Worm (Caenorhabditis elegans) whole organism, late embryonic: ENCODE data around the gene ZK177.1.

Source experiments
- F13H6.1 ChIP-seq: sonication (generic microtip); optimal IDR thresholded peaks from 2 replicates; lab custom pipeline; 2016; ENCODE audit warnings: missing genetic modification characterization, missing compliant biosample characterization
- K02D7.2 ChIP-seq: sonication (generic microtip); optimal IDR thresholded peaks from 2 replicates; lab custom pipeline; 2017; ENCODE audit warnings: mild to moderate bottlenecking, missing genetic modification characterization, missing compliant biosample characterization
- K09A11.1 ChIP-seq: sonication (generic microtip); optimal IDR thresholded peaks from 2 replicates; lab custom pipeline; 2017; ENCODE audit warnings: antibody characterized with exemption, mild to moderate bottlenecking, missing genetic modification characterization, missing compliant biosample characterization; ENCODE audit not compliant: insufficient read depth
- Y22D7AL.16 ChIP-seq: sonication (generic microtip); optimal IDR thresholded peaks from 2 replicates; lab custom pipeline; 2016; ENCODE audit warnings: missing genetic modification characterization, missing compliant biosample characterization
- ahr-1 ChIP-seq: sonication (generic microtip); optimal IDR thresholded peaks from 2 replicates; lab custom pipeline; 2016; ENCODE audit warnings: missing genetic modification characterization, missing compliant biosample characterization
- ama-1 ChIP-seq: fragments of 150-350 bp; optimal IDR thresholded peaks from 2 replicates; lab custom pipeline; 2014
- ceh-14 ChIP-seq: sonication (generic microtip); optimal IDR thresholded peaks from 2 replicates; lab custom pipeline; 2016; ENCODE audit warnings: missing genotype, missing genetic modification characterization, missing compliant biosample characterization
- ceh-19 ChIP-seq: fragments of 200-800 bp; sonication (Bioruptor generic); optimal IDR thresholded peaks from 2 replicates; lab custom pipeline; 2018; ENCODE audit warnings: mild to moderate bottlenecking, missing genetic modification characterization, missing compliant biosample characterization
- ceh-2 ChIP-seq: sonication (generic microtip); optimal IDR thresholded peaks from 2 replicates; lab custom pipeline; 2016; ENCODE audit warnings: missing genotype, missing genetic modification characterization, missing compliant biosample characterization
- ceh-22 ChIP-seq: sonication (generic microtip); optimal IDR thresholded peaks from 2 replicates; lab custom pipeline; 2017; ENCODE audit warnings: missing biosample characterization, missing genetic modification characterization
- ceh-24 ChIP-seq: sonication (generic microtip); optimal IDR thresholded peaks from 2 replicates; lab custom pipeline; 2016; ENCODE audit warnings: mild to moderate bottlenecking, missing genetic modification characterization, missing compliant biosample characterization
- ceh-30 ChIP-seq: fragments of 150-350 bp; optimal IDR thresholded peaks from 2 replicates; lab custom pipeline; 2014; ENCODE audit warnings: missing biosample characterization, missing genetic modification characterization
- ceh-31 ChIP-seq: sonication (generic microtip); optimal IDR thresholded peaks from 2 replicates; lab custom pipeline; 2016; ENCODE audit warnings: missing genetic modification characterization, missing compliant biosample characterization
- ceh-34 ChIP-seq: sonication (generic microtip); optimal IDR thresholded peaks from 2 replicates; lab custom pipeline; 2016; ENCODE audit warnings: mild to moderate bottlenecking, missing genetic modification characterization, missing compliant biosample characterization
- ceh-45 ChIP-seq: fragments of 200-800 bp; sonication (Bioruptor generic); IDR thresholded peaks from 2 replicates; pipeline ENCODE4 v1.3.6; 2022; ENCODE audit warnings: missing genetic modification reagents, missing genetic modification characterization, missing compliant biosample characterization
- ceh-48 ChIP-seq: sonication (generic microtip); optimal IDR thresholded peaks from 2 replicates; lab custom pipeline; 2016; ENCODE audit warnings: missing genetic modification characterization, inconsistent platforms, missing compliant biosample characterization
- ceh-6 ChIP-seq: fragments of 200-800 bp; sonication (Bioruptor generic); optimal IDR thresholded peaks from 2 replicates; lab custom pipeline; 2018; ENCODE audit warnings: mild to moderate bottlenecking, missing genetic modification characterization, missing compliant biosample characterization
- che-1 ChIP-seq: sonication (generic microtip); optimal IDR thresholded peaks from 2 replicates; lab custom pipeline; 2016; ENCODE audit warnings: mild to moderate bottlenecking, missing genetic modification characterization, missing compliant biosample characterization
- dmd-4 ChIP-seq: sonication (generic microtip); optimal IDR thresholded peaks from 2 replicates; lab custom pipeline; 2016; ENCODE audit warnings: borderline replicate concordance, missing genetic modification characterization, missing compliant biosample characterization
- dve-1 ChIP-seq: sonication (generic microtip); optimal IDR thresholded peaks from 2 replicates; lab custom pipeline; 2017; ENCODE audit warnings: antibody characterized with exemption, mild to moderate bottlenecking, missing genetic modification characterization, missing compliant biosample characterization
- elt-2 ChIP-seq: sonication (generic microtip); optimal IDR thresholded peaks from 2 replicates; lab custom pipeline; 2016; ENCODE audit warnings: missing genetic modification reagents, missing genetic modification characterization, missing compliant biosample characterization
- elt-4 ChIP-seq: sonication (generic microtip); optimal IDR thresholded peaks from 2 replicates; lab custom pipeline; 2016; ENCODE audit warnings: missing genetic modification characterization, missing compliant biosample characterization
- ets-4 ChIP-seq: sonication (generic microtip); optimal IDR thresholded peaks from 2 replicates; lab custom pipeline; 2016; ENCODE audit warnings: missing genetic modification characterization, missing compliant biosample characterization
- eyg-1 ChIP-seq: sonication (generic microtip); optimal IDR thresholded peaks from 2 replicates; lab custom pipeline; 2016; ENCODE audit warnings: missing genotype, missing genetic modification characterization, missing compliant biosample characterization
- fax-1 ChIP-seq: sonication (generic microtip); optimal IDR thresholded peaks from 2 replicates; lab custom pipeline; 2016; ENCODE audit warnings: missing genotype, missing genetic modification characterization, missing compliant biosample characterization
- fkh-6 ChIP-seq: sonication (generic microtip); optimal IDR thresholded peaks from 2 replicates; lab custom pipeline; 2016; ENCODE audit warnings: missing genetic modification characterization, missing compliant biosample characterization
- gmeb-2 ChIP-seq: sonication (generic microtip); optimal IDR thresholded peaks from 2 replicates; lab custom pipeline; 2016; ENCODE audit warnings: missing genetic modification characterization, inconsistent platforms, missing compliant biosample characterization
- hlh-13 ChIP-seq: fragments of 200-800 bp; sonication (Bioruptor generic); optimal IDR thresholded peaks from 2 replicates; lab custom pipeline; 2018; ENCODE audit warnings: mild to moderate bottlenecking, missing genetic modification characterization, missing compliant biosample characterization
- hlh-15 ChIP-seq: sonication (generic microtip); optimal IDR thresholded peaks from 2 replicates; lab custom pipeline; 2016; ENCODE audit warnings: missing genetic modification characterization, missing compliant biosample characterization
- hlh-30 ChIP-seq: sonication (generic microtip); optimal IDR thresholded peaks from 2 replicates; lab custom pipeline; 2017; ENCODE audit warnings: antibody characterized with exemption, missing genetic modification characterization, missing compliant biosample characterization; ENCODE audit not compliant: insufficient read depth
- hlh-6 ChIP-seq: sonication (generic microtip); optimal IDR thresholded peaks from 2 replicates; lab custom pipeline; 2016; ENCODE audit warnings: missing genotype, missing genetic modification characterization, missing compliant biosample characterization
- lin-11 ChIP-seq: fragments of 200-800 bp; sonication (Bioruptor generic); optimal IDR thresholded peaks from 2 replicates; lab custom pipeline; 2018; ENCODE audit warnings: mild to moderate bottlenecking, missing genetic modification characterization, missing compliant biosample characterization
- madf-2 ChIP-seq: sonication (generic microtip); optimal IDR thresholded peaks from 2 replicates; lab custom pipeline; 2017; ENCODE audit warnings: missing genetic modification characterization, missing compliant biosample characterization
- nfya-1 ChIP-seq: sonication (generic microtip); optimal IDR thresholded peaks from 2 replicates; lab custom pipeline; 2017; ENCODE audit warnings: missing genetic modification characterization, mild to moderate bottlenecking, missing compliant biosample characterization, antibody characterized with exemption, moderate library complexity
- npax-4 ChIP-seq: sonication (generic microtip); optimal IDR thresholded peaks from 2 replicates; lab custom pipeline; 2016; ENCODE audit warnings: missing genetic modification characterization, missing compliant biosample characterization
- odd-2 ChIP-seq: sonication (generic microtip); optimal IDR thresholded peaks from 2 replicates; lab custom pipeline; 2017; ENCODE audit warnings: antibody characterized with exemption, mild to moderate bottlenecking, missing genetic modification characterization, missing compliant biosample characterization
- pag-3 ChIP-seq: sonication (generic microtip); optimal IDR thresholded peaks from 2 replicates; lab custom pipeline; 2016; ENCODE audit warnings: missing compliant biosample characterization, missing genetic modification characterization, borderline replicate concordance
- pat-9 ChIP-seq: fragments of 200-800 bp; sonication (Bioruptor generic); optimal IDR thresholded peaks from 2 replicates; lab custom pipeline; 2018; ENCODE audit warnings: mild to moderate bottlenecking, missing genetic modification characterization, moderate library complexity, missing compliant biosample characterization
- pax-1 ChIP-seq: fragments of 150-350 bp; optimal IDR thresholded peaks from 2 replicates; lab custom pipeline; 2014; ENCODE audit warnings: missing biosample characterization, missing genetic modification characterization
- pha-2 ChIP-seq: sonication (generic microtip); optimal IDR thresholded peaks from 2 replicates; lab custom pipeline; 2017; ENCODE audit warnings: mild to moderate bottlenecking, missing genetic modification characterization, missing compliant biosample characterization
- pha-4 ChIP-seq: fragments of 150-350 bp; optimal IDR thresholded peaks from 2 replicates; lab custom pipeline; 2018; ENCODE audit warnings: missing biosample characterization, missing genetic modification reagents, missing genetic modification characterization
- pqm-1 ChIP-seq: sonication (generic microtip); optimal IDR thresholded peaks from 2 replicates; lab custom pipeline; 2016; ENCODE audit warnings: missing genetic modification characterization, missing compliant biosample characterization
- pros-1 ChIP-seq: fragments of 150-350 bp; optimal IDR thresholded peaks from 2 replicates; lab custom pipeline; 2014; ENCODE audit warnings: missing biosample characterization, missing genetic modification reagents, missing genetic modification characterization
- ref-2 ChIP-seq: sonication (generic microtip); optimal IDR thresholded peaks from 2 replicates; lab custom pipeline; 2016; ENCODE audit warnings: missing genetic modification characterization, missing compliant biosample characterization
- sox-4 ChIP-seq: sonication (generic microtip); optimal IDR thresholded peaks from 2 replicates; lab custom pipeline; 2017; ENCODE audit warnings: mild to moderate bottlenecking, missing genetic modification characterization, inconsistent platforms, missing compliant biosample characterization
- syd-9 ChIP-seq: sonication (generic microtip); optimal IDR thresholded peaks from 2 replicates; lab custom pipeline; 2016; ENCODE audit warnings: mild to moderate bottlenecking, missing genetic modification characterization, moderate library complexity, missing compliant biosample characterization
- tbx-2 ChIP-seq: sonication (generic microtip); optimal IDR thresholded peaks from 2 replicates; lab custom pipeline; 2016; ENCODE audit warnings: missing genetic modification characterization, missing compliant biosample characterization
- tbx-7 ChIP-seq: sonication (generic microtip); optimal IDR thresholded peaks from 2 replicates; lab custom pipeline; 2016; ENCODE audit warnings: missing genotype, missing genetic modification characterization, missing compliant biosample characterization
- ttx-3 ChIP-seq: sonication (generic microtip); optimal IDR thresholded peaks from 2 replicates; lab custom pipeline; 2016; ENCODE audit warnings: missing genetic modification reagents, missing genetic modification characterization, missing compliant biosample characterization
- unc-3 ChIP-seq, 2 experiments: fragments of 200-800 bp in 1 of 2; sonication (Bioruptor generic) in 1 of 2; sonication (generic microtip) in 1 of 2; conservative IDR thresholded peaks in 1 of 2; optimal IDR thresholded peaks in 1 of 2; 2 replicates each; pipeline versions ENCODE4 v1.3.6 to Lab custom; 2016 to 2022; ENCODE audit warnings: missing compliant biosample characterization in 2 of 2, missing genetic modification characterization in 2 of 2, missing genetic modification reagents in 1 of 2
- unc-55 ChIP-seq: sonication (generic microtip); optimal IDR thresholded peaks from 2 replicates; lab custom pipeline; 2017; ENCODE audit warnings: missing biosample characterization, missing genetic modification reagents, missing genetic modification characterization
- unc-86 ChIP-seq: sonication (generic microtip); optimal IDR thresholded peaks from 2 replicates; lab custom pipeline; 2016; ENCODE audit warnings: missing genetic modification characterization, missing compliant biosample characterization
- zip-5 ChIP-seq: sonication (generic microtip); optimal IDR thresholded peaks from 2 replicates; lab custom pipeline; 2016; ENCODE audit warnings: missing genetic modification characterization, missing compliant biosample characterization
- ztf-16 ChIP-seq: sonication (generic microtip); optimal IDR thresholded peaks from 2 replicates; lab custom pipeline; 2017; ENCODE audit warnings: missing genetic modification characterization, missing compliant biosample characterization

The ZK177.1 gene

DNA sequence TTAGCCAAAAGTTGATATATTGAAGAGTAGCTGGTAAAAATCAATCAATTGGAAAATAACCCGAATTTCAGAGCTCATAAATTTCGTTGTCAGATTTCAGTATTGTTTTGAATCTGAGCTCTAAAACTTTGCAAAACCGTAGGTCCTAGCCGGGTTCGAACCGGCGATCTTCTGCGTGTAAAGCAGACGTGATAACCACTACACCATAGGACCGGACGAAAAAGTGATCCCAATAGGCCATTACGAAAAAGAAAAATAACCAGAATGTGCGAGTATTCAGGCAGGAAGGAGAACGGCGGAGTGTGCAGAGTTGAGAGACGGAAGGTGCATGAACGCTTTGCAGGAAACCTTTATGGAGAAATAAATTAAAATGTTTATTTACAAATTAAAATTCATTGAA, 49.1 kb downstream of the ZK177.1 start:
- TF ChIP-seq ceh-34, result peak; percentile 21
- TF ChIP-seq ceh-24 (tag; lab: Kevin White, UChicago), result no peak
- TF ChIP-seq K02D7.2 (tag; lab: Kevin White, UChicago), result no peak
- no peak for TF ChIP-seq unc-3 (GFP tag; conservative IDR thresholded peaks at IDR 0.05; lab: Robert Waterston, UW)
- no peak for TF ChIP-seq unc-3 (tag; optimal IDR thresholded peaks at IDR 0.05; lab: Kevin White, UChicago)
- no peak for TF ChIP-seq elt-4 (tag; lab: Kevin White, UChicago)
- TF ChIP-seq che-1, result peak; percentile 36
- peak; percentile 55 for TF ChIP-seq ceh-6
- no peak for TF ChIP-seq ahr-1 (tag; lab: Kevin White, UChicago)
- peak; percentile 43 for TF ChIP-seq dve-1
- TF ChIP-seq ztf-16 (tag; lab: Kevin White, UChicago), result no peak
- no peak for TF ChIP-seq ama-1 (lab: Kevin White, UChicago)
- TF ChIP-seq madf-2 (tag; lab: Kevin White, UChicago), result no peak
- peak; percentile 32 for TF ChIP-seq lin-11 (tag; lab: Kevin White, UChicago)
- no peak for TF ChIP-seq pat-9 (tag; lab: Kevin White, UChicago)
- TF ChIP-seq fkh-6 (tag; lab: Kevin White, UChicago), result peak; percentile 27
- TF ChIP-seq hlh-15 (tag; lab: Kevin White, UChicago), result no peak
- TF ChIP-seq ceh-45, result no peak
- no peak for TF ChIP-seq ceh-22 (tag; lab: Kevin White, UChicago)
- no peak for TF ChIP-seq ceh-14 (tag; lab: Kevin White, UChicago)
- TF ChIP-seq nfya-1 (tag; lab: Kevin White, UChicago), result peak; percentile 9
- no peak for TF ChIP-seq K09A11.1 (tag; lab: Kevin White, UChicago)
- no peak for TF ChIP-seq ref-2 (tag; lab: Kevin White, UChicago)
- TF ChIP-seq hlh-13 (GFP tag; lab: Kevin White, UChicago), result no peak
- TF ChIP-seq pag-3 (tag; lab: Kevin White, UChicago), result no peak
- TF ChIP-seq pha-4 (tag; lab: Kevin White, UChicago), result no peak
- peak; percentile 37 for TF ChIP-seq hlh-6 (tag; lab: Kevin White, UChicago)
- no peak for TF ChIP-seq ceh-2 (tag; lab: Kevin White, UChicago)
- peak; percentile 41 for TF ChIP-seq Y22D7AL.16 (tag; lab: Kevin White, UChicago)
- TF ChIP-seq sox-4, result peak; percentile 23
- TF ChIP-seq eyg-1 (tag; lab: Kevin White, UChicago), result no peak
- TF ChIP-seq unc-55, result no peak
- no peak for TF ChIP-seq fax-1 (tag; lab: Kevin White, UChicago)
- TF ChIP-seq pros-1, result no peak
- no peak for TF ChIP-seq zip-5
- TF ChIP-seq pqm-1 (tag; lab: Kevin White, UChicago), result no peak
- no peak for TF ChIP-seq ceh-31 (tag; lab: Kevin White, UChicago)
- TF ChIP-seq gmeb-2 (tag; lab: Kevin White, UChicago), result no peak
- TF ChIP-seq elt-2 (tag; lab: Kevin White, UChicago), result peak; percentile 86
- TF ChIP-seq ceh-30, result no peak
- TF ChIP-seq ets-4 (tag; lab: Kevin White, UChicago), result no peak
- no peak for TF ChIP-seq ttx-3 (tag; lab: Kevin White, UChicago)
- TF ChIP-seq odd-2 (tag; lab: Kevin White, UChicago), result no peak
- no peak for TF ChIP-seq npax-4
- TF ChIP-seq unc-86 (tag; lab: Kevin White, UChicago), result no peak
- no peak for TF ChIP-seq hlh-30 (tag; lab: Kevin White, UChicago)
- no peak for TF ChIP-seq tbx-7 (tag; lab: Kevin White, UChicago)
- TF ChIP-seq dmd-4 (tag; lab: Kevin White, UChicago), result no peak
- peak; percentile 17 for TF ChIP-seq ceh-19 (GFP tag; lab: Kevin White, UChicago)
- TF ChIP-seq pax-1 (tag; lab: Kevin White, UChicago), result no peak
- TF ChIP-seq syd-9 (tag; lab: Kevin White, UChicago), result peak; percentile 33
- peak; percentile 0 for TF ChIP-seq ceh-48 (tag; lab: Kevin White, UChicago)
- TF ChIP-seq F13H6.1 (tag; lab: Kevin White, UChicago), result no peak
- TF ChIP-seq pha-2 (tag; lab: Kevin White, UChicago), result peak; percentile 42
- TF ChIP-seq tbx-2 (tag; lab: Kevin White, UChicago), result peak; percentile 25
